Worm (Caenorhabditis elegans) whole organism, mixed stage, embryonic: Measurements from ENCODE around the gene aps-2.

Experiments used
- ces-1 ChIP-seq: fragments of 150-350 bp; optimal IDR thresholded peaks from 2 replicates; lab custom pipeline; 2014; ENCODE audit warnings: missing biosample characterization, missing genetic modification reagents, missing genetic modification characterization
- drap-1 ChIP-seq: fragments of 200-800 bp; sonication (Bioruptor generic); optimal IDR thresholded peaks from 3 replicates; lab custom pipeline; 2018; ENCODE audit warnings: mild to moderate bottlenecking, missing genetic modification characterization, missing compliant biosample characterization
- elt-3 ChIP-seq: fragments of 150-350 bp; optimal IDR thresholded peaks from 2 replicates; lab custom pipeline; 2014; ENCODE audit warnings: missing biosample characterization, missing genetic modification characterization
- lin-13 ChIP-seq: fragments of 150-350 bp; optimal IDR thresholded peaks from 2 replicates; lab custom pipeline; 2014; ENCODE audit warnings: missing biosample characterization, missing genetic modification characterization
- lin-32 ChIP-seq: fragments of 200-800 bp; sonication (Bioruptor generic); optimal IDR thresholded peaks from 2 replicates; lab custom pipeline; 2018; ENCODE audit warnings: mild to moderate bottlenecking, missing genetic modification characterization, missing compliant biosample characterization
- mep-1 ChIP-seq: fragments of 150-350 bp; optimal IDR thresholded peaks from 2 replicates; lab custom pipeline; 2017; ENCODE audit warnings: missing biosample characterization, missing genetic modification reagents, missing genetic modification characterization, inconsistent platforms
- nhr-12 ChIP-seq: fragments of 150-350 bp; optimal IDR thresholded peaks from 2 replicates; lab custom pipeline; 2014; ENCODE audit warnings: missing biosample characterization, missing genetic modification characterization
- nhr-237 ChIP-seq: fragments of 150-350 bp; optimal IDR thresholded peaks from 2 replicates; lab custom pipeline; 2014; ENCODE audit warnings: missing biosample characterization, missing genetic modification characterization
- nhr-76 ChIP-seq: sonication (generic microtip); optimal IDR thresholded peaks from 2 replicates; lab custom pipeline; 2017; ENCODE audit warnings: missing biosample characterization, missing genetic modification characterization
- pha-4 ChIP-seq: fragments of 150-350 bp; optimal IDR thresholded peaks from 2 replicates; lab custom pipeline; 2018; ENCODE audit warnings: missing biosample characterization, missing genetic modification reagents, missing genetic modification characterization
- unc-39 ChIP-seq: fragments of 150-350 bp; optimal IDR thresholded peaks from 2 replicates; lab custom pipeline; 2014; ENCODE audit warnings: missing biosample characterization, missing genetic modification characterization
- unc-62 ChIP-seq: fragments of 150-350 bp; optimal IDR thresholded peaks from 2 replicates; lab custom pipeline; 2014; ENCODE audit warnings: missing biosample characterization, missing genetic modification reagents, missing genetic modification characterization

DNA sequence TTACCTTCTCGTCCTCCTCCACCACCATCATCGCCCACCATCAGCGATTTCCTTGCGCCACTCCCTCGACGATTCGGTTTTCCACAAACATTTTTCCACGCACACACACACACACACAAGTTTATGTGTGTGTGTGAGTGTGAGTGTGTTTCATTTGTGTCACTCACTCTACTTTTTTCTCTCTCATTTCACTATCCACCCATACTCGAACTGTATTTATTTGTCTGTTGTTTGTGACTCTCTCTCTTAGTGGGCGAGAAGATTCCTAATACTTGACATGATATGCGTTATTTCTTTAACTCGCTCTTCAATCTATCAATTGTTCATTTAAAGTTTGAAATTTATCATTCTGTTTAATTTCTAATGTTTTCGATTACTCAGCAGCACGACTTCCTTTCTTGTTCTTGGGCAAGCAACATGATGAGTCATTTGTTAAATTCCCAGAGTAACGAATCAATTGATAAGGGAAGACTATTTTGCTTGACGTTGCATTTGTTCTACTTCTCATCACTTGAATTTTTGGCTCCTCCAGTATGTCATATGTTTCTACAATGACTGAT, 49.1 kb downstream of the aps-2 start:
- TF ChIP-seq mep-1 (tag; lab: Kevin White, UChicago), result no peak
- no peak for TF ChIP-seq unc-39
- no peak for TF ChIP-seq pha-4 (tag; lab: Kevin White, UChicago)
- no peak for TF ChIP-seq lin-13 (tag; lab: Kevin White, UChicago)
- no peak for TF ChIP-seq nhr-76 (tag; lab: Kevin White, UChicago)
- TF ChIP-seq unc-62 (GFP tag; lab: Kevin White, UChicago), result no peak
- no peak for TF ChIP-seq nhr-237 (tag; lab: Kevin White, UChicago)
- no peak for TF ChIP-seq ces-1 (GFP tag; lab: Kevin White, UChicago)
- no peak for TF ChIP-seq drap-1 (GFP tag; lab: Kevin White, UChicago)
- TF ChIP-seq lin-32 (GFP tag; lab: Kevin White, UChicago), result no peak
- TF ChIP-seq nhr-12, result no peak
- no peak for TF ChIP-seq elt-3 (tag; lab: Kevin White, UChicago)
